Fruit fly (Drosophila melanogaster) whole organism, pupa: ENCODE results near the gene Prdm13.

Experiments used
- CG10348 ChIP-seq: fragments of 200-800 bp; sonication (Bioruptor generic); IDR thresholded peaks from 2 replicates; pipeline ENCODE4 v1.3.6; 2022; ENCODE audit warnings: missing biosample characterization, missing genetic modification characterization
- CG12605 ChIP-seq: fragments of 200-800 bp; sonication (Bioruptor generic); IDR thresholded peaks from 2 replicates; pipeline ENCODE4 v1.3.6; 2022; ENCODE audit warnings: missing biosample characterization, missing genetic modification characterization
- CG13204 ChIP-seq: fragments of 200-800 bp; sonication (Bioruptor generic); optimal IDR thresholded peaks from 2 replicates; lab custom pipeline; 2018; ENCODE audit warnings: missing biosample characterization, mild to moderate bottlenecking, missing genetic modification characterization, moderate library complexity
- CG14655 ChIP-seq: fragments of 200-800 bp; sonication (Bioruptor generic); optimal IDR thresholded peaks from 3 replicates; lab custom pipeline; 2017; ENCODE audit warnings: mild to moderate bottlenecking, missing biosample characterization, missing genetic modification reagents, missing genetic modification characterization
- CG15710 ChIP-seq: fragments of 200-800 bp; sonication (Bioruptor generic); optimal IDR thresholded peaks from 2 replicates; lab custom pipeline; 2018; ENCODE audit warnings: missing biosample characterization, mild to moderate bottlenecking, missing genetic modification characterization, moderate library complexity
- CG17806 ChIP-seq: fragments of 200-800 bp; sonication (Bioruptor generic); optimal IDR thresholded peaks from 2 replicates; lab custom pipeline; 2018; ENCODE audit warnings: missing biosample characterization, mild to moderate bottlenecking, missing genetic modification characterization, moderate library complexity
- CG32121 ChIP-seq: fragments of 200-800 bp; sonication (Bioruptor generic); IDR thresholded peaks from 2 replicates; pipeline ENCODE4 v1.3.6; 2022; ENCODE audit warnings: missing biosample characterization, missing genetic modification characterization
- CG34367 ChIP-seq: fragments of 200-800 bp; sonication (Bioruptor generic); optimal IDR thresholded peaks from 2 replicates; lab custom pipeline; 2018; ENCODE audit warnings: missing biosample characterization, mild to moderate bottlenecking, missing genetic modification characterization
- CG4496 ChIP-seq: fragments of 200-800 bp; sonication (Bioruptor generic); IDR thresholded peaks from 3 replicates; pipeline ENCODE4 v1.3.6; 2022; ENCODE audit warnings: missing biosample characterization, missing genetic modification characterization
- CG8159 ChIP-seq: fragments of 200-800 bp; sonication (Bioruptor generic); optimal IDR thresholded peaks from 3 replicates; lab custom pipeline; 2018; ENCODE audit warnings: missing biosample characterization, mild to moderate bottlenecking, missing genetic modification characterization, moderate library complexity
- CG8301 ChIP-seq: fragments of 200-800 bp; sonication (Bioruptor generic); optimal IDR thresholded peaks from 2 replicates; lab custom pipeline; 2018; ENCODE audit warnings: missing biosample characterization, mild to moderate bottlenecking, missing genetic modification characterization
- CG9948 ChIP-seq: fragments of 200-800 bp; sonication (Bioruptor generic); optimal IDR thresholded peaks from 2 replicates; lab custom pipeline; 2018; ENCODE audit warnings: missing biosample characterization, mild to moderate bottlenecking, missing genetic modification characterization, moderate library complexity
- D1 ChIP-seq: fragments of 200-800 bp; sonication (Bioruptor generic); optimal IDR thresholded peaks from 2 replicates; lab custom pipeline; 2018; ENCODE audit warnings: missing biosample characterization, mild to moderate bottlenecking, missing genetic modification characterization, moderate library complexity
- EcR ChIP-seq: fragments of 200-800 bp; sonication (Bioruptor generic); optimal IDR thresholded peaks from 3 replicates; lab custom pipeline; 2019; ENCODE audit warnings: missing biosample characterization, missing genetic modification characterization, mild to moderate bottlenecking, moderate library complexity, missing genetic modification reagents
- Ets98B ChIP-seq: fragments of 200-800 bp; sonication (Bioruptor generic); IDR thresholded peaks from 2 replicates; pipeline ENCODE4 v1.3.6; 2022; ENCODE audit warnings: missing biosample characterization, missing genetic modification characterization
- Pif1A ChIP-seq: fragments of 200-800 bp; sonication (Bioruptor generic); optimal IDR thresholded peaks from 3 replicates; lab custom pipeline; 2016; ENCODE audit warnings: missing biosample characterization, missing genetic modification characterization
- Pif1B ChIP-seq: fragments of 200-800 bp; sonication (Bioruptor generic); optimal IDR thresholded peaks from 3 replicates; lab custom pipeline; 2016; ENCODE audit warnings: missing biosample characterization, missing genetic modification characterization
- Snoo ChIP-seq: fragments of 200-800 bp; sonication (Bioruptor generic); optimal IDR thresholded peaks from 3 replicates; lab custom pipeline; 2017; ENCODE audit warnings: missing biosample characterization, mild to moderate bottlenecking, missing genetic modification characterization, inconsistent platforms
- fd96Ca ChIP-seq: fragments of 200-800 bp; sonication (Bioruptor generic); IDR thresholded peaks from 3 replicates; pipeline ENCODE4 v1.3.6; 2022; ENCODE audit warnings: missing biosample characterization, missing genetic modification characterization
- gl ChIP-seq: fragments of 200-800 bp; sonication (Bioruptor generic); optimal IDR thresholded peaks from 2 replicates; lab custom pipeline; 2018; ENCODE audit warnings: missing biosample characterization, mild to moderate bottlenecking, missing genetic modification characterization
- rn ChIP-seq: fragments of 200-800 bp; sonication (Bioruptor generic); IDR thresholded peaks from 2 replicates; pipeline ENCODE4 v1.3.6; 2022; ENCODE audit warnings: missing biosample characterization, missing genetic modification characterization

The Prdm13 gene

DNA sequence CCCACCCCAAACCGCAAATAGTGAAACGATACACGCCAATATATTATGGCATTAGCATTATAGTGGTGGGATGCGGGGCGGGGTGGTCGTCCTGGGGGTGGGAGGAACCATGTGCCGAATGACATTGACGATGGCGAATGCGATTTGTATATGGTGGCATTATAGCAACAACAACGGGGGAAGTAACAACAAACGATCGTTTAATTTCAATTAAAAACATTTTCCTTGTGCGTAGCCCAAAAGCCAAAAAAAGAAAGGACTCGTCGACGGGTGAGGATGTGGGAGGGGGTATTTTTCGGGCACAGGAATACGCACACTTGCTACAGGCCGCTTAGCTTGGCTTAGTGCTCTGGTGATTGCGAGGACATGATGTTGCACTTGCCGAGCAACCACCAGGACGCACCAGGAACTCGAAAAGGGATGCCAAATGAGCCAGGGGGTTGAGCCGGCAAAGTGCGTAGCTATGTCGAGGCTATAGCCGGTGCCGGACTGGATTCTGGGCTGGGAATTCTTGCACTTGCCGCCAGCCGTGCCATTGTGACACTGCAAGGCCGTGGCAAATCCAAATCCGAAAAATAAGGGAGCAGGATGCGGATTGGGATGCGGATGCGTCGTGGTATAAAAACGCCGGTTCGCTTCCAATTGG lies at the start of gene Prdm13:
Gene Prdm13, plus strand, starts transcription at position 645 of the 646 bp plus-strand sequence.
- TF ChIP-seq Snoo (tag; lab: Kevin White, UChicago): no peak
- TF ChIP-seq CG14655: no peak
- no peak for TF ChIP-seq D1 (tag; lab: Kevin White, UChicago)
- no peak for TF ChIP-seq EcR (GFP tag; lab: Kevin White, UChicago)
- TF ChIP-seq CG12605 (GFP tag; lab: Robert Waterston, UW): no peak
- no peak for TF ChIP-seq gl (tag; lab: Kevin White, UChicago)

DNA sequence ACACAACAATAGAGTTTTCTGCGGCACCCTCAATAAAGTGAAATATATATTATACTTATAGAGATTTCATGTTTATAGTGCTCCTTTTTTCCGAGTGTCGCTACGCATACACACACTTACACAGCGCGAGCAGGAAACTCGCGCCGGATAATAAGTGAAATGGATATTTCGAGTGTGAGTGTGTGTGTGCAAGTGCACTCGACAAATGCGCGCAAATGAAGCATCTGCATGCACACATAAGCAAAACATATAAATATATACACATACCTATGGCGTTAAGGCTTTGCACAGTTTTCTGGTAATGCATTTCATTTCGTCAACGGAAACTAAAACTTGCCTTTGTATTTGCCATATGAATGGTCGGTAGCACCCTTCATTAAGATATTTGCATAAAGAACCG lies 47.4 kb upstream of the Prdm13 start:
- TF ChIP-seq CG12605 (GFP tag; lab: Robert Waterston, UW): no peak
- TF ChIP-seq EcR (GFP tag; lab: Kevin White, UChicago): no peak
- no peak for TF ChIP-seq CG13204
- TF ChIP-seq D1 (tag; lab: Kevin White, UChicago): no peak
- no peak for TF ChIP-seq CG10348 (GFP tag; lab: Robert Waterston, UW)

DNA sequence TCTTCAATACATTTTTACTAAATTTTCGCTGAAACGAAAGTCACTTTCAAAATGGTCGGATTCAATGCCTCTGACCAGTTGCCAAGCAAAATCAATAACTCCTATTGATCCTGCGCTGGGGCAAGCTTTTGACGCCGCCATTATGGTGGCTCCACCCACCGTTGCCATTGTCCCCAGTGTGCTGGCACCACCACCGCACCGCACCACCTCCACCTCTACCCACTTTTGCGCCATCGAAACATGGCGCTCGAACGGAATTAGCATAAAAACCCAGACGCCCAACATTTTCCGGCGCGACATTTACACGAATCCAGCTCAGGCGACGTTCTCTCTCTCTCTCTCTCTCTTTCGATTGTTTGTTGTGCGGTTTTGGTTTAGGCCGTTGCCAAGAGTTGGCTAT lies 46.0 kb upstream of the Prdm13 start:
- no peak for TF ChIP-seq CG4496 (GFP tag; lab: Robert Waterston, UW)

DNA sequence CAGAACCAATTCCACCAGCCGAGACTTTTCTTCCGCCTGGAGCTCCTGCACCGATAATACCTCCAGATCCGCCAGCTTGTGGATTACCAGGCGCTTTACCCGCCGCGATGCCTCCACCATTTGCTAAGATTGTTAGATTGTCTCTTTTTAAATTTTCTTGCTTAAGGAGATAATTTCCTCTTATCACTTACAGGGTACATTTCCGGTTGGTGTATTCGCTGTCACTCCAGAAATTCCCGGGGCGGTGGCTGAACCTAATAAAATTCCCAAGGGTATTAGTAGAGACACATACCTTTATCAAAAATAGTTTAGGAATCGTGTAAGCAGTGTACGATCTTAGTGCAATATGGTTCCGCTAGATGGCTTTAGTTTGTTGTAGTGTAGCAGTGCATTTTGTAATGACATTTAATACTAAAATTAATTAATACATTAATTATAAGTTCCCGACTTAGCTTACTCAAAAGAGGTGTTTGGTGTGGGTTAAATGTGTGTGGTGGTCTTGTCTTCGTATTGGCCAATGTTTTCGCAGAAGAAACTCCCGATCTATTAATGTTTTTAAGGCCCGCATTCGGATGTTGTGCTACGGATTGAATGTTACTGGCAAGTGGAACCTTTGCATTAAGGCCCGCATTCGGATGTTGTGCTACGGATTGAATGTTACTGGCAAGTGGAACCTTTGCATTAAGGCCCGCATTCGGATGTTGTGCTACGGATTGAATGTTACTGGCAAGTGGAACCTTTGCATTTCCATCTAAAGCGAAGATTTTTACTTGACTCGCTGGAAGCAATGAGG lies 38.1 kb upstream of the Prdm13 start:
- TF ChIP-seq Pif1A (GFP tag; lab: Kevin White, UChicago): peak; percentile 15
- no peak for TF ChIP-seq CG17806 (tag; lab: Kevin White, UChicago)
- peak; percentile 25; the same call in 1 of the 2 replicates for TF ChIP-seq rn (GFP tag; lab: Robert Waterston, UW)

DNA sequence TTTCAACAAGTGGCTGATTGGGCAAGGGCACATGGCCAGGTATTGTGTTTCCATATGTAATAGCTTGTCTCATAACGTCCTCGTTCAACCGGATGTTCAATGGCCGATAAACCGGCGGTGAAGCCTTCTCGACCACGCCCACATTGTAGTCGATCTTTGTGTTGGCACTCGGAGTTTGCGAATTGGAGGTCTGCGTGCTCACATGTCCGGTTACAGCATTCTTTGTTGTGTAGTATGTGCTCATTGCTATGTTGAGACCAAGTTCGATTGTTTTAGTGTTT lies 37.6 kb upstream of the Prdm13 start:
- no peak for TF ChIP-seq CG9948 (tag; lab: Kevin White, UChicago)
- no peak for TF ChIP-seq EcR (GFP tag; lab: Kevin White, UChicago)
- no peak for TF ChIP-seq CG13204
- no peak for TF ChIP-seq CG32121
- no peak for TF ChIP-seq D1 (tag; lab: Kevin White, UChicago)
- TF ChIP-seq rn (GFP tag; lab: Robert Waterston, UW): no peak
- TF ChIP-seq CG10348 (GFP tag; lab: Robert Waterston, UW): no peak
- no peak for TF ChIP-seq CG8301 (tag; lab: Kevin White, UChicago)
- no peak for TF ChIP-seq CG14655
- no peak for TF ChIP-seq CG17806 (tag; lab: Kevin White, UChicago)
- TF ChIP-seq Ets98B (GFP tag; lab: Robert Waterston, UW): no peak
- no peak for TF ChIP-seq Snoo (tag; lab: Kevin White, UChicago)
- TF ChIP-seq CG12605 (GFP tag; lab: Robert Waterston, UW): no peak
- no peak for TF ChIP-seq Pif1B (GFP tag; lab: Kevin White, UChicago)
- no peak for TF ChIP-seq gl (tag; lab: Kevin White, UChicago)
- no peak for TF ChIP-seq CG4496 (GFP tag; lab: Robert Waterston, UW)
- TF ChIP-seq fd96Ca: no peak
- TF ChIP-seq Pif1A (GFP tag; lab: Kevin White, UChicago): no peak

DNA sequence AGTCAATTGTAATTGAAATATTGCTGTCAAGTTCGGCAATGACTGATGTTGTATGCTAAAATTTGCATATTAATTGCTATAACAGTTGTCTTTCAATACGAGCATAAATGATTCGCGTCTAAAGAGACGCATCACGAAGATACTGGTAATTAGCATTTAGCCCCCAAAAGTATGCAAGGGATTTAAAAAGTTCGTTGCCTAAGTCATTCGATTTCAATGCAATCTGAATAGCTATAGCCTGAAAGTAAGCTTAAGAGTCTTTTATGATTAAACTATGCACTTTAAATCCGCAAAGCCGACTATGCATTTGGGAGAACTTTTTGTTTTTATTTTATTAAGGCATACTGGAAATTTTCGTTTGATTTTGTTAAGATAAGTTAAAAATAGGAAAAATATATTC lies 33.3 kb upstream of the Prdm13 start:
- peak; percentile 20 for TF ChIP-seq D1 (tag; lab: Kevin White, UChicago)
- TF ChIP-seq CG34367 (tag; lab: Kevin White, UChicago): no peak

DNA sequence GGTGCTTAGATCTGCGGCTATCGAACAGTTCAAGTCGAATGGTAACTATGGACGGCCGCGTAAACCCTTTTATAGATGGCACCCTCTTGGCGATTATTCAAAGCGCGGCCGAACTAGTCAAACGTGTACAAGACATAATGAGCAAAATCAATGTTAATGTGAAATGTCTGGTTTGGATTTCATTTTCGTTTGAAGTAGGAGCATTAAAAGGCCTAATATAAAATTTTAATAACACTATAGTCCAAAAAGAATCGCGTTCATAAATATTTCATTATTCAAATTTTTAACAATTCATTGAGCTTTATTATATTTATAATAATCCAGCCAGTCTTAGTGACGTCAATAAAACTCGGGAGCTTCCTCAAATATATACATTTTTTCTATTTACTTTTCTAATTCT lies 32.0 kb upstream of the Prdm13 start, which contains the start of gene Lcp65Ag3:
Gene Lcp65Ag3, minus strand, starts transcription at position 46 of the 400 bp plus-strand sequence.
- TF ChIP-seq CG10348 (GFP tag; lab: Robert Waterston, UW): no peak
- no peak for TF ChIP-seq CG32121
- no peak for TF ChIP-seq CG14655
- no peak for TF ChIP-seq CG9948 (tag; lab: Kevin White, UChicago)
- no peak for TF ChIP-seq CG13204
- TF ChIP-seq Pif1B (GFP tag; lab: Kevin White, UChicago): no peak
- no peak for TF ChIP-seq CG17806 (tag; lab: Kevin White, UChicago)
- TF ChIP-seq CG8301 (tag; lab: Kevin White, UChicago): no peak
- TF ChIP-seq CG8159 (tag; lab: Kevin White, UChicago): no peak
- no peak for TF ChIP-seq Snoo (tag; lab: Kevin White, UChicago)
- no peak for TF ChIP-seq CG34367 (tag; lab: Kevin White, UChicago)
- no peak for TF ChIP-seq CG15710 (tag; lab: Kevin White, UChicago)
- no peak for TF ChIP-seq EcR (GFP tag; lab: Kevin White, UChicago)
- TF ChIP-seq D1 (tag; lab: Kevin White, UChicago): no peak
- no peak for TF ChIP-seq Ets98B (GFP tag; lab: Robert Waterston, UW)
- no peak for TF ChIP-seq Pif1A (GFP tag; lab: Kevin White, UChicago)
- TF ChIP-seq rn (GFP tag; lab: Robert Waterston, UW): no peak
- TF ChIP-seq fd96Ca: no peak
- no peak for TF ChIP-seq CG12605 (GFP tag; lab: Robert Waterston, UW)
